Fruit fly (Drosophila melanogaster) whole organism, embryonic: Measurements from ENCODE around the gene CG43922.
A peak's percentile ranks its signal among the peaks of the same experiment; 100 is the strongest.

Source experiments
- Atf-2 ChIP-seq: fragments of 200-800 bp; sonication (Bioruptor generic); optimal IDR thresholded peaks from 2 replicates; lab custom pipeline; 2016; ENCODE audit warnings: missing biosample characterization, missing genetic modification characterization
- Awh ChIP-seq: fragments of 200-800 bp; sonication (Bioruptor generic); IDR thresholded peaks from 2 replicates; pipeline ENCODE4, ENCODE4 v1.3.6; 2022; ENCODE audit warnings: missing biosample characterization, missing genetic modification characterization
- Bgb ChIP-seq: fragments of 200-800 bp; sonication (Bioruptor generic); IDR thresholded peaks from 2 replicates; pipeline ENCODE4 v1.3.6; 2022; ENCODE audit warnings: missing biosample characterization, missing genetic modification characterization; ENCODE audit not compliant: partially characterized antibody
- C15 ChIP-seq: fragments of 200-800 bp; sonication (Bioruptor generic); IDR thresholded peaks from 3 replicates; pipeline ENCODE4 v1.3.6; 2022; ENCODE audit warnings: missing biosample characterization, missing genetic modification characterization
- CG10209 ChIP-seq: fragments of 200-800 bp; sonication (Bioruptor generic); optimal IDR thresholded peaks from 3 replicates; lab custom pipeline; 2017; ENCODE audit warnings: missing biosample characterization, mild to moderate bottlenecking, missing genetic modification characterization, missing genetic modification reagents
- CG12104 ChIP-seq: fragments of 200-800 bp; sonication (Bioruptor generic); optimal IDR thresholded peaks from 3 replicates; lab custom pipeline; 2016; ENCODE audit warnings: missing biosample characterization, missing genetic modification characterization
- CG12391 ChIP-seq: fragments of 200-800 bp; sonication (Bioruptor generic); optimal IDR thresholded peaks from 3 replicates; lab custom pipeline; 2018; ENCODE audit warnings: missing biosample characterization, mild to moderate bottlenecking, missing genetic modification characterization, moderate library complexity
- CG12769 ChIP-seq: fragments of 200-800 bp; sonication (Bioruptor generic); optimal IDR thresholded peaks from 2 replicates; lab custom pipeline; 2019; ENCODE audit warnings: missing biosample characterization, mild to moderate bottlenecking, missing genetic modification characterization, moderate library complexity
- CG12942 ChIP-seq: fragments of 200-800 bp; sonication (Bioruptor generic); optimal IDR thresholded peaks from 3 replicates; lab custom pipeline; 2016; ENCODE audit warnings: missing biosample characterization, missing genetic modification characterization
- CG14965 ChIP-seq: fragments of 200-800 bp; sonication (Bioruptor generic); optimal IDR thresholded peaks from 2 replicates; lab custom pipeline; 2016; ENCODE audit warnings: missing biosample characterization, missing genetic modification characterization, borderline replicate concordance
- CG15073 ChIP-seq: fragments of 200-800 bp; sonication (Bioruptor generic); optimal IDR thresholded peaks from 2 replicates; lab custom pipeline; 2016; ENCODE audit warnings: missing biosample characterization, missing genetic modification characterization
- CG17385 ChIP-seq: fragments of 200-800 bp; sonication (Bioruptor generic); optimal IDR thresholded peaks from 3 replicates; lab custom pipeline; 2018; ENCODE audit warnings: missing biosample characterization, mild to moderate bottlenecking, missing genetic modification characterization
- CG17829 ChIP-seq: fragments of 200-800 bp; optimal IDR thresholded peaks from 2 replicates; lab custom pipeline; 2019; ENCODE audit warnings: missing biosample characterization, mild to moderate bottlenecking, missing genetic modification characterization, moderate library complexity
- CG3838 ChIP-seq: fragments of 200-800 bp; sonication (Bioruptor generic); optimal IDR thresholded peaks from 3 replicates; lab custom pipeline; 2016; ENCODE audit warnings: missing biosample characterization, missing genetic modification characterization
- CG3995 ChIP-seq: fragments of 200-800 bp; sonication (Bioruptor generic); optimal IDR thresholded peaks from 3 replicates; lab custom pipeline; 2016; ENCODE audit warnings: missing biosample characterization, missing genetic modification characterization
- CG4360 ChIP-seq: fragments of 200-800 bp; sonication (Bioruptor generic); IDR thresholded peaks from 2 replicates; pipeline ENCODE4 v1.3.6; 2022; ENCODE audit warnings: missing biosample characterization, missing genetic modification characterization
- CG43689 ChIP-seq: fragments of 200-800 bp; sonication (Bioruptor generic); IDR thresholded peaks from 2 replicates; pipeline ENCODE4 v1.3.6; 2022; ENCODE audit warnings: missing biosample characterization, missing genetic modification characterization
- CG4707 ChIP-seq: fragments of 200-800 bp; sonication (Bioruptor generic); optimal IDR thresholded peaks from 2 replicates; lab custom pipeline; 2018; ENCODE audit warnings: missing biosample characterization, mild to moderate bottlenecking, missing genetic modification characterization, moderate library complexity
- CG4820 ChIP-seq: fragments of 200-800 bp; sonication (Bioruptor generic); optimal IDR thresholded peaks from 3 replicates; lab custom pipeline; 2016; ENCODE audit warnings: missing biosample characterization, missing genetic modification characterization
- CG7839 ChIP-seq: fragments of 200-800 bp; sonication (Bioruptor generic); optimal IDR thresholded peaks from 3 replicates; lab custom pipeline; 2018; ENCODE audit warnings: missing biosample characterization, mild to moderate bottlenecking, missing genetic modification characterization, moderate library complexity
- CG7987 ChIP-seq: fragments of 200-800 bp; sonication (Bioruptor generic); optimal IDR thresholded peaks from 2 replicates; lab custom pipeline; 2018; ENCODE audit warnings: missing biosample characterization, mild to moderate bottlenecking, missing genetic modification characterization, moderate library complexity
- CG8281 ChIP-seq: fragments of 200-800 bp; sonication (Bioruptor generic); optimal IDR thresholded peaks from 2 replicates; lab custom pipeline; 2018; ENCODE audit warnings: missing biosample characterization, mild to moderate bottlenecking, missing genetic modification characterization, moderate library complexity
- CG9817 ChIP-seq: fragments of 200-800 bp; sonication (Bioruptor generic); optimal IDR thresholded peaks from 2 replicates; lab custom pipeline; 2018; ENCODE audit warnings: missing biosample characterization, mild to moderate bottlenecking, missing genetic modification characterization, moderate library complexity
- CG9932 ChIP-seq: fragments of 200-800 bp; sonication (Bioruptor generic); IDR thresholded peaks from 2 replicates; pipeline ENCODE4 v1.3.6; 2022; ENCODE audit warnings: missing biosample characterization, missing genetic modification characterization
- Chrac-16 ChIP-seq: fragments of 200-800 bp; sonication (Bioruptor generic); optimal IDR thresholded peaks from 3 replicates; lab custom pipeline; 2016; ENCODE audit warnings: missing biosample characterization, missing genetic modification characterization
- CrebB ChIP-seq: fragments of 200-800 bp; sonication (Bioruptor generic); optimal IDR thresholded peaks from 3 replicates; lab custom pipeline; 2018; ENCODE audit warnings: missing biosample characterization, mild to moderate bottlenecking, missing genetic modification characterization
- Lim3 ChIP-seq: fragments of 200-800 bp; sonication (Bioruptor generic); IDR thresholded peaks from 2 replicates; pipeline ENCODE4 v1.3.6; 2022; ENCODE audit warnings: missing biosample characterization, missing genetic modification characterization
- Mrtf ChIP-seq: fragments of 200-800 bp; sonication (Bioruptor generic); IDR thresholded peaks from 3 replicates; pipeline ENCODE4 v1.3.6; 2022; ENCODE audit warnings: missing biosample characterization, missing genetic modification characterization
- NFAT ChIP-seq: fragments of 200-800 bp; sonication (Bioruptor generic); IDR thresholded peaks from 2 replicates; pipeline ENCODE4 v1.3.6; 2022; ENCODE audit warnings: missing biosample characterization, missing genetic modification characterization
- NK7.1 ChIP-seq: fragments of 200-800 bp; sonication (Bioruptor generic); optimal IDR thresholded peaks from 3 replicates; lab custom pipeline; 2016; ENCODE audit warnings: missing biosample characterization, missing genetic modification characterization
- NfI ChIP-seq: fragments of 200-800 bp; sonication (Bioruptor generic); optimal IDR thresholded peaks from 3 replicates; lab custom pipeline; 2018; ENCODE audit warnings: missing biosample characterization, mild to moderate bottlenecking, missing genetic modification characterization, moderate library complexity
- Pdp1 ChIP-seq, 2 experiments: fragments of 200-800 bp; sonication (Bioruptor generic); optimal IDR thresholded peaks; 3 replicates each; lab custom pipeline; 2016; ENCODE audit warnings: missing biosample characterization in 2 of 2, missing genetic modification characterization in 2 of 2, mild to moderate bottlenecking in 1 of 2, moderate library complexity in 1 of 2
- Scr ChIP-seq: fragments of 200-800 bp; sonication (Bioruptor generic); IDR thresholded peaks from 2 replicates; pipeline ENCODE4 v1.3.6; 2022; ENCODE audit warnings: missing biosample characterization, missing genetic modification characterization; ENCODE audit not compliant: partially characterized antibody
- ara ChIP-seq: fragments of 200-800 bp; sonication (Bioruptor generic); IDR thresholded peaks from 2 replicates; pipeline ENCODE4 v1.3.6; 2022; ENCODE audit warnings: missing biosample characterization, missing genetic modification characterization
- ase ChIP-seq: fragments of 200-800 bp; sonication (Bioruptor generic); IDR thresholded peaks from 3 replicates; pipeline ENCODE4 v1.3.6; 2022; ENCODE audit warnings: missing biosample characterization, missing genetic modification characterization
- bbx ChIP-seq: fragments of 200-800 bp; sonication (Bioruptor generic); IDR thresholded peaks from 2 replicates; pipeline ENCODE4 v1.3.6; 2022; ENCODE audit warnings: missing biosample characterization, missing genetic modification characterization; ENCODE audit not compliant: partially characterized antibody
- bsh ChIP-seq, 2 experiments: fragments of 200-800 bp; sonication (Bioruptor generic); optimal IDR thresholded peaks; 2 replicates each; lab custom pipeline; 2017 to 2018; ENCODE audit warnings: mild to moderate bottlenecking in 2 of 2, missing biosample characterization in 2 of 2, missing genetic modification characterization in 2 of 2, moderate library complexity in 1 of 2
- danr ChIP-seq: fragments of 200-800 bp; sonication (Bioruptor generic); IDR thresholded peaks from 2 replicates; pipeline ENCODE4 v1.3.6; 2022; ENCODE audit warnings: missing biosample characterization, missing genetic modification characterization
- exex ChIP-seq: fragments of 200-800 bp; sonication (Bioruptor generic); optimal IDR thresholded peaks from 4 replicates; lab custom pipeline; 2018; ENCODE audit warnings: missing biosample characterization, mild to moderate bottlenecking, missing genetic modification characterization, moderate library complexity
- fd102C ChIP-seq: fragments of 200-800 bp; sonication (Bioruptor generic); optimal IDR thresholded peaks from 2 replicates; lab custom pipeline; 2018; ENCODE audit warnings: missing biosample characterization, mild to moderate bottlenecking, missing genetic modification characterization, moderate library complexity
- fd96Cb ChIP-seq: fragments of 200-800 bp; sonication (Bioruptor generic); optimal IDR thresholded peaks from 2 replicates; lab custom pipeline; 2018; ENCODE audit warnings: missing biosample characterization, mild to moderate bottlenecking, missing genetic modification characterization, moderate library complexity
- ftz-f1 ChIP-seq: fragments of 200-800 bp; sonication (Bioruptor generic); optimal IDR thresholded peaks from 2 replicates; lab custom pipeline; 2016; ENCODE audit warnings: missing biosample characterization, missing genetic modification characterization
- fu2 ChIP-seq: fragments of 200-800 bp; sonication (Bioruptor generic); optimal IDR thresholded peaks from 2 replicates; lab custom pipeline; 2016; ENCODE audit warnings: missing biosample characterization, missing genetic modification characterization
- ham ChIP-seq: fragments of 200-800 bp; sonication (Bioruptor generic); IDR thresholded peaks from 2 replicates; pipeline ENCODE4 v1.3.6; 2022; ENCODE audit warnings: missing biosample characterization, missing genetic modification characterization
- inv ChIP-seq: fragments of 200-800 bp; sonication (Bioruptor generic); IDR thresholded peaks from 2 replicates; pipeline ENCODE4 v1.3.6; 2022; ENCODE audit warnings: missing biosample characterization, missing genetic modification characterization; ENCODE audit not compliant: partially characterized antibody
- jigr1 ChIP-seq: fragments of 200-800 bp; sonication (Bioruptor generic); IDR thresholded peaks from 3 replicates; pipeline ENCODE4 v1.3.6; 2022; ENCODE audit warnings: missing biosample characterization, missing genetic modification characterization
- nom ChIP-seq: fragments of 200-800 bp; sonication (Bioruptor generic); optimal IDR thresholded peaks from 2 replicates; lab custom pipeline; 2017; ENCODE audit warnings: missing biosample characterization, missing genetic modification characterization, mild to moderate bottlenecking, moderate library complexity, missing genetic modification reagents
- trh ChIP-seq: fragments of 200-800 bp; sonication (Bioruptor generic); optimal IDR thresholded peaks from 2 replicates; lab custom pipeline; 2016; ENCODE audit warnings: missing biosample characterization, missing genetic modification characterization

The CG43922 gene

dm6 chr2L:6323536-6324385 lies 15.2 kb upstream of the CG43922 start, which contains the start of gene PDZ-GEF (continued):
- TF ChIP-seq CG12391 (tag; lab: Kevin White, UChicago) (peak; percentile 46), CG7839 (tag; lab: Kevin White, UChicago) (no peak), ham (no peak), Awh (no peak), CG3838 (GFP tag; lab: Kevin White, UChicago) (no peak), NFAT (peak; percentile 44; the same call in 1 of the 2 replicates), CG43689 (GFP tag; lab: Robert Waterston, UW) (no peak), CG12942 (peak; percentile 27), jigr1 (GFP tag; lab: Robert Waterston, UW) (no peak), fd96Cb (tag; lab: Kevin White, UChicago) (peak; percentile 15), Bgb (peak; percentile 54), Mrtf (GFP tag; lab: Robert Waterston, UW) (no peak), Scr (GFP tag; lab: Robert Waterston, UW) (peak; percentile 60), CrebB (tag; lab: Kevin White, UChicago) (no peak), inv (GFP tag; lab: Robert Waterston, UW) (0 out of 2 replicates have a peak, but pooled peaks have one; percentile 33), Chrac-16 (GFP tag; lab: Kevin White, UChicago) (peak; percentile 68), exex (tag; lab: Kevin White, UChicago) (no peak), fd102C (peak; percentile 15), CG10209 (GFP tag; lab: Kevin White, UChicago) (peak; percentile 19), CG9932 (GFP tag; lab: Robert Waterston, UW) (peak; percentile 50), ase (GFP tag; lab: Robert Waterston, UW) (peak; percentile 27; the same call in 1 of the 3 replicates), CG12104 (GFP tag; lab: Kevin White, UChicago) (peak; percentile 8), Pdp1 (GFP tag; optimal IDR thresholded peaks at IDR 0.05; lab: Kevin White, UChicago) (peak in 1 of 2 experiments; percentile 34), nom (GFP tag; lab: Kevin White, UChicago) (no peak), trh (GFP tag; lab: Kevin White, UChicago) (no peak), CG17829 (tag; lab: Kevin White, UChicago) (peak; percentile 82), CG8281 (tag; lab: Kevin White, UChicago) (no peak), CG4820 (GFP tag; lab: Kevin White, UChicago) (peak; percentile 46), ftz-f1 (GFP tag; lab: Kevin White, UChicago) (no peak), CG17385 (GFP tag; lab: Kevin White, UChicago) (no peak), fu2 (no peak), Atf-2 (GFP tag; lab: Kevin White, UChicago) (peak; percentile 46), CG7987 (GFP tag; lab: Kevin White, UChicago) (peak; percentile 32), CG12769 (tag; lab: Kevin White, UChicago) (no peak), CG4360 (GFP tag; lab: Robert Waterston, UW) (no peak), CG15073 (GFP tag; lab: Kevin White, UChicago) (no peak), danr (GFP tag; lab: Robert Waterston, UW) (no peak), Lim3 (GFP tag; lab: Robert Waterston, UW) (no peak), ara (GFP tag; lab: Robert Waterston, UW) (no peak), bbx (GFP tag; lab: Robert Waterston, UW) (peak; percentile 53; the same call in 1 of the 2 replicates), NfI (GFP tag; lab: Kevin White, UChicago) (no peak), CG9817 (peak; percentile 25), bsh (GFP tag; optimal IDR thresholded peaks at IDR 0.05; lab: Kevin White, UChicago) (peak in 1 of 2 experiments; percentile 47), C15 (no peak), CG4707 (peak; percentile 32), NK7.1 (GFP tag; lab: Kevin White, UChicago) (no peak), CG14965 (GFP tag; lab: Kevin White, UChicago) (peak; percentile 23), CG3995 (no peak)
